Worm (Caenorhabditis elegans) whole organism, early embryonic: ENCODE measurements around the gene nlp-46.

ENCODE experiments used
- ama-1 ChIP-seq: fragments of 150-350 bp; optimal IDR thresholded peaks from 2 replicates; lab custom pipeline; 2014
- ceh-13 ChIP-seq: fragments of 200-800 bp; sonication (Bioruptor generic); optimal IDR thresholded peaks from 2 replicates; lab custom pipeline; 2018; ENCODE audit warnings: mild to moderate bottlenecking, missing genetic modification characterization, missing compliant biosample characterization
- ets-7 ChIP-seq: sonication (generic microtip); optimal IDR thresholded peaks from 2 replicates; lab custom pipeline; 2016; ENCODE audit warnings: missing genotype, missing genetic modification characterization, missing compliant biosample characterization
- hnd-1 ChIP-seq: sonication (generic microtip); optimal IDR thresholded peaks from 2 replicates; lab custom pipeline; 2016; ENCODE audit warnings: missing genetic modification characterization, missing compliant biosample characterization
- scrt-1 ChIP-seq: fragments of 200-800 bp; sonication (Bioruptor generic); IDR thresholded peaks from 2 replicates; pipeline ENCODE4 v1.3.6; 2022; ENCODE audit warnings: missing genetic modification characterization, missing compliant biosample characterization

DNA sequence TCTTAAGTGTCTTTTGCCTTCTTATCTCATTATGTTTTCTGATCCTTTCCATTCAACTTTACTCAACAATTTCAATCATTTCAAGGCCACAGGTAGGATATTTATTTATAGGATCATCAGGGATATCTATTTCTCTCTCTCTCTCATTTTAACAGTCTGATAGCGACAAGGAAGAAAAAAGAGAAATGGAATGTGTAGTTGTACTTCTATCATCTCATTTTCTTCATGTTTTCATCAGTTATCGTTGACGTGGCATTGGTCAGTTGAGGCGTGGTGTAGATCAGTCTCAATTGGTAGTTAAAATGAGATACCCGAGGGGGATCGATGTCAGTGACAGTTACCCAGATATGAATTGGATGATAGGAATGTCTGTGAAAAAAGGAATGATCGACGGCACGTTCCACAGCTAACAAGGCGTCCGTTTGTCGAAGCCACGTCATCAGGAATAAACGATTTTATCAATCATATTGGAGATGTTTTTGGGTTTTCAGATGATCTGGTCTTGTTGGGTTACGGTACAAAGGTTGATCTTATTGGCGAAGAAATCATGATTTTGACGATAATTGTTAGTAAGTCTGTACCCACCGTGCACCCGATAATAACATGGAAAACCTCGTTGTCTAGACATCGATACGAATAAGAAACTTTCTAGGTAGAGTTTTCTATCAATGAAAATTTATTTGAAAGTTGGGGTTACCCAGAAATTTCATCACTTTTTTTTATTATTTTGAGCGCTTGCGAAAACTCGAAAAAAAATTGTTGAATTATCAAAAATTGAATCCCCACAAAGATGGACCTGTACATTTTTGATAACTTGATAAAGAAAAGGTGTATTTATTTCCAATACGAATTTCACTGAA, 48.3 kb upstream of the nlp-46 start:
- TF ChIP-seq scrt-1 (GFP tag; lab: Robert Waterston, UW) (no peak), hnd-1 (no peak), ets-7 (tag; lab: Kevin White, UChicago) (no peak), ama-1 (lab: Kevin White, UChicago) (no peak), ceh-13 (no peak)
